Worm (Caenorhabditis elegans) whole organism, L4 larva: ENCODE measurements around the gene nhr-141.

Experiments used
- D1046.2 ChIP-seq: fragments of 200-800 bp; sonication (Bioruptor generic); IDR thresholded peaks from 2 replicates; pipeline ENCODE4 v1.3.6; 2022; ENCODE audit warnings: missing genetic modification characterization, missing compliant biosample characterization
- F37D6.2 ChIP-seq: sonication (generic microtip); optimal IDR thresholded peaks from 2 replicates; lab custom pipeline; 2016; ENCODE audit warnings: mild to moderate bottlenecking, missing genetic modification characterization, missing compliant biosample characterization
- F49E8.2 ChIP-seq: sonication (generic microtip); optimal IDR thresholded peaks from 2 replicates; lab custom pipeline; 2016; ENCODE audit warnings: missing compliant biosample characterization, mild to moderate bottlenecking, missing genetic modification characterization, borderline replicate concordance
- aha-1 ChIP-seq: fragments of 150-350 bp; peaks from one replicate; lab custom pipeline; 2014; ENCODE audit warnings: missing biosample characterization, missing genetic modification characterization
- arid-1 ChIP-seq: fragments of 200-800 bp; sonication (Bioruptor generic); conservative IDR thresholded peaks from 2 replicates; pipeline ENCODE4 v1.3.6; 2022; ENCODE audit warnings: missing genetic modification reagents, missing genetic modification characterization, missing compliant biosample characterization
- ceh-20 ChIP-seq: fragments of 200-800 bp; sonication (Bioruptor generic); IDR thresholded peaks from 2 replicates; pipeline ENCODE4 v1.3.6; 2022; ENCODE audit warnings: missing genetic modification reagents, missing genetic modification characterization, missing compliant biosample characterization
- ceh-82 ChIP-seq: sonication (generic microtip); optimal IDR thresholded peaks from 2 replicates; lab custom pipeline; 2017; ENCODE audit warnings: missing biosample characterization, missing genetic modification characterization
- ctbp-1 ChIP-seq: fragments of 200-800 bp; sonication (Bioruptor generic); IDR thresholded peaks from 2 replicates; pipeline ENCODE4 v1.3.6; 2022; ENCODE audit warnings: missing genetic modification reagents, missing genetic modification characterization, missing compliant biosample characterization
- daf-12 ChIP-seq: fragments of 150-350 bp; optimal IDR thresholded peaks from 2 replicates; lab custom pipeline; 2014; ENCODE audit warnings: missing biosample characterization, missing genetic modification reagents, missing genetic modification characterization
- daf-16 ChIP-seq, 3 experiments: sonication (generic microtip); optimal IDR thresholded peaks; 2 replicates each; lab custom pipeline; 2016 to 2017; ENCODE audit warnings: missing genetic modification characterization in 3 of 3, missing genetic modification reagents in 3 of 3, mild to moderate bottlenecking in 2 of 3, missing compliant biosample characterization in 2 of 3, missing biosample characterization in 1 of 3, moderate library complexity in 1 of 3
- daf-19 ChIP-seq: fragments of 200-800 bp; sonication (Bioruptor generic); conservative IDR thresholded peaks from 2 replicates; pipeline ENCODE4 v1.3.6; 2022; ENCODE audit warnings: missing genetic modification characterization, missing compliant biosample characterization
- daf-8 ChIP-seq: fragments of 200-800 bp; sonication (Bioruptor generic); IDR thresholded peaks from 2 replicates; pipeline ENCODE4 v1.3.6; 2022; ENCODE audit warnings: missing genetic modification characterization, missing compliant biosample characterization
- duxl-1 ChIP-seq: sonication (generic microtip); optimal IDR thresholded peaks from 2 replicates; lab custom pipeline; 2016; ENCODE audit warnings: mild to moderate bottlenecking, missing genetic modification characterization, moderate library complexity, missing compliant biosample characterization; ENCODE audit not compliant: poor library complexity
- egl-43 ChIP-seq: fragments of 200-800 bp; sonication (Bioruptor generic); IDR thresholded peaks from 2 replicates; pipeline ENCODE4 v1.3.6; 2022; ENCODE audit warnings: missing genetic modification reagents, missing genetic modification characterization, missing compliant biosample characterization
- fkh-10 ChIP-seq: fragments of 150-350 bp; optimal IDR thresholded peaks from 2 replicates; lab custom pipeline; 2014; ENCODE audit warnings: missing biosample characterization, missing genetic modification reagents, missing genetic modification characterization
- fos-1 ChIP-seq: fragments of 150-350 bp; optimal IDR thresholded peaks from 2 replicates; lab custom pipeline; 2014; ENCODE audit warnings: missing biosample characterization, missing genetic modification characterization
- hif-1 ChIP-seq, 2 experiments: sonication (generic microtip); optimal IDR thresholded peaks; 2 replicates each; lab custom pipeline; 2016 to 2017; ENCODE audit warnings: missing compliant biosample characterization in 2 of 2, missing genetic modification characterization in 2 of 2, missing genetic modification reagents in 2 of 2, missing genotype in 2 of 2, mild to moderate bottlenecking in 1 of 2
- hlh-11 ChIP-seq: fragments of 200-800 bp; sonication (Bioruptor generic); optimal IDR thresholded peaks from 2 replicates; lab custom pipeline; 2018; ENCODE audit warnings: mild to moderate bottlenecking, missing genetic modification characterization, missing compliant biosample characterization
- hlh-30 ChIP-seq: sonication (generic microtip); optimal IDR thresholded peaks from 2 replicates; lab custom pipeline; 2017; ENCODE audit warnings: antibody characterized with exemption, mild to moderate bottlenecking, missing genetic modification characterization, missing compliant biosample characterization; ENCODE audit not compliant: insufficient read depth
- hmg-1.1 ChIP-seq: fragments of 200-800 bp; sonication (Bioruptor generic); IDR thresholded peaks from 2 replicates; pipeline ENCODE4 v1.3.6; 2022; ENCODE audit warnings: missing genetic modification reagents, missing genetic modification characterization, missing compliant biosample characterization
- lin-1 ChIP-seq: fragments of 200-800 bp; sonication (Bioruptor generic); IDR thresholded peaks from 2 replicates; pipeline ENCODE4 v1.3.6; 2022; ENCODE audit warnings: missing genetic modification reagents, missing genetic modification characterization, missing compliant biosample characterization
- lin-15B ChIP-seq: fragments of 150-350 bp; sonication (generic microtip); optimal IDR thresholded peaks from 3 replicates; lab custom pipeline; 2014; ENCODE audit warnings: missing biosample characterization, missing genetic modification characterization
- lin-38 ChIP-seq: fragments of 200-800 bp; sonication (Bioruptor generic); IDR thresholded peaks from 2 replicates; pipeline ENCODE4 v1.3.6; 2022; ENCODE audit warnings: missing genetic modification reagents, missing genetic modification characterization, missing compliant biosample characterization
- lsy-2 ChIP-seq, 2 experiments: fragments of 150-350 bp in 1 of 2; sonication (generic microtip) in 1 of 2; optimal IDR thresholded peaks; 2 replicates each; lab custom pipeline; 2014 to 2017; ENCODE audit warnings: missing biosample characterization in 2 of 2, missing genetic modification characterization in 2 of 2
- madf-5 ChIP-seq, 2 experiments: fragments of 200-800 bp; sonication (Bioruptor generic); IDR thresholded peaks; 2 replicates each; pipeline ENCODE4 v1.3.6; 2022; ENCODE audit warnings: missing compliant biosample characterization in 2 of 2, missing genetic modification characterization in 2 of 2
- mdl-1 ChIP-seq, 2 experiments: fragments of 150-350 bp in 1 of 2; sonication (generic microtip) in 1 of 2; optimal IDR thresholded peaks; 2 replicates each; lab custom pipeline; 2014 to 2017; ENCODE audit warnings: missing biosample characterization in 2 of 2, missing genetic modification characterization in 2 of 2
- mes-2 ChIP-seq: sonication (generic microtip); optimal IDR thresholded peaks from 2 replicates; lab custom pipeline; 2016; ENCODE audit warnings: missing genotype, mild to moderate bottlenecking, missing genetic modification characterization, missing compliant biosample characterization; ENCODE audit not compliant: poor library complexity, severe bottlenecking
- mxl-3 ChIP-seq: fragments of 200-800 bp; sonication (Bioruptor generic); optimal IDR thresholded peaks from 2 replicates; lab custom pipeline; 2018; ENCODE audit warnings: mild to moderate bottlenecking, missing genetic modification characterization, missing compliant biosample characterization
- nhr-10 ChIP-seq: fragments of 150-350 bp; optimal IDR thresholded peaks from 2 replicates; lab custom pipeline; 2014; ENCODE audit warnings: missing biosample characterization, missing genetic modification characterization
- nhr-102 ChIP-seq: sonication (generic microtip); optimal IDR thresholded peaks from 2 replicates; lab custom pipeline; 2016; ENCODE audit warnings: mild to moderate bottlenecking, missing genetic modification characterization, moderate library complexity, missing compliant biosample characterization
- nhr-237 ChIP-seq: sonication (generic microtip); optimal IDR thresholded peaks from 2 replicates; lab custom pipeline; 2017; ENCODE audit warnings: missing biosample characterization, missing genetic modification characterization
- nhr-48 ChIP-seq: sonication (generic microtip); optimal IDR thresholded peaks from 2 replicates; lab custom pipeline; 2016; ENCODE audit warnings: mild to moderate bottlenecking, missing genetic modification characterization, missing compliant biosample characterization
- nhr-6 ChIP-seq: fragments of 150-350 bp; optimal IDR thresholded peaks from 2 replicates; lab custom pipeline; 2014; ENCODE audit warnings: missing biosample characterization, missing genetic modification characterization
- nhr-77 ChIP-seq: fragments of 150-350 bp; optimal IDR thresholded peaks from 2 replicates; lab custom pipeline; 2014; ENCODE audit warnings: missing biosample characterization, missing genetic modification characterization
- php-3 ChIP-seq: fragments of 200-800 bp; sonication (Bioruptor generic); IDR thresholded peaks from 2 replicates; pipeline ENCODE4 v1.3.6; 2022; ENCODE audit warnings: missing genetic modification reagents, missing genetic modification characterization, missing compliant biosample characterization
- pqm-1 ChIP-seq: sonication (generic microtip); optimal IDR thresholded peaks from 2 replicates; lab custom pipeline; 2017; ENCODE audit warnings: missing biosample characterization, missing genetic modification characterization
- rbr-2 ChIP-seq: sonication (generic microtip); optimal IDR thresholded peaks from 2 replicates; lab custom pipeline; 2016; ENCODE audit warnings: missing genotype, missing genetic modification characterization, missing compliant biosample characterization
- saeg-2 ChIP-seq: fragments of 200-800 bp; sonication (Bioruptor generic); IDR thresholded peaks from 2 replicates; pipeline ENCODE4 v1.3.6; 2022; ENCODE audit warnings: missing genetic modification reagents, missing genetic modification characterization, missing compliant biosample characterization
- set-16 ChIP-seq: fragments of 200-800 bp; sonication (Bioruptor generic); IDR thresholded peaks from 2 replicates; pipeline ENCODE4 v1.3.6; 2022; ENCODE audit warnings: missing genetic modification reagents, missing genetic modification characterization, missing compliant biosample characterization
- snpc-1.2 ChIP-seq: fragments of 200-800 bp; sonication (Bioruptor generic); IDR thresholded peaks from 2 replicates; pipeline ENCODE4 v1.3.6; 2022; ENCODE audit warnings: missing genetic modification reagents, missing genetic modification characterization, missing compliant biosample characterization
- snpc-4 ChIP-seq: fragments of 150-350 bp; optimal IDR thresholded peaks from 2 replicates; lab custom pipeline; 2014; ENCODE audit warnings: missing biosample characterization, missing genetic modification characterization
- tra-1 ChIP-seq: fragments of 200-800 bp; sonication (Bioruptor generic); IDR thresholded peaks from 2 replicates; pipeline ENCODE4 v1.3.6; 2022; ENCODE audit warnings: missing genetic modification reagents, missing genetic modification characterization, missing compliant biosample characterization
- unc-62 ChIP-seq, 3 experiments: fragments of 150-350 bp in 1 of 3; sonication (generic microtip); optimal IDR thresholded peaks in 2 of 3; peaks in 1 of 3; 1 replicate in 1 of 3; 2 replicates in 2 of 3; lab custom pipeline; 2014 to 2017; ENCODE audit warnings: missing biosample characterization in 3 of 3, missing genetic modification characterization in 3 of 3, missing genetic modification reagents in 3 of 3, missing genotype in 1 of 3
- vab-7 ChIP-seq: fragments of 200-800 bp; sonication (Bioruptor generic); IDR thresholded peaks from 2 replicates; pipeline ENCODE4 v1.3.6; 2022; ENCODE audit warnings: missing genetic modification reagents, missing genetic modification characterization, missing compliant biosample characterization
- zfp-2 ChIP-seq: sonication (generic microtip); optimal IDR thresholded peaks from 2 replicates; lab custom pipeline; 2016; ENCODE audit warnings: mild to moderate bottlenecking, missing genetic modification characterization, missing compliant biosample characterization
- zip-11 ChIP-seq: fragments of 200-800 bp; sonication (Bioruptor generic); IDR thresholded peaks from 2 replicates; pipeline ENCODE4 v1.3.6; 2022; ENCODE audit warnings: missing genetic modification characterization, missing compliant biosample characterization
- ztf-11 ChIP-seq: fragments of 150-350 bp; optimal IDR thresholded peaks from 2 replicates; lab custom pipeline; 2014; ENCODE audit warnings: missing biosample characterization, missing genetic modification characterization

The nhr-141 gene

ce11 chrV:7437538-7437937 lies 6.9 kb upstream of the nhr-141 start, which contains the start of gene F25E5.9:
Gene F25E5.9 (minus strand): TSS chrV:7437919.
- TF ChIP-seq ztf-11 (tag; lab: Kevin White, UChicago) (no peak), daf-12 (tag; lab: Kevin White, UChicago) (no peak), duxl-1 (tag; lab: Kevin White, UChicago) (peak; percentile 48), D1046.2 (0 out of 2 replicates have a peak, but pooled peaks have one; percentile 40), lsy-2 (tag; optimal IDR thresholded peaks at IDR 0.05; lab: Kevin White, UChicago) (peak in 1 of 2 experiments; percentile 16), nhr-10 (tag; lab: Kevin White, UChicago) (no peak), nhr-48 (tag; lab: Kevin White, UChicago) (no peak), arid-1 (no peak), nhr-237 (tag; lab: Kevin White, UChicago) (no peak), egl-43 (GFP tag; lab: Robert Waterston, UW) (peak; percentile 72; the same call in 1 of the 2 replicates), F37D6.2 (tag; lab: Kevin White, UChicago) (no peak), rbr-2 (tag; lab: Kevin White, UChicago) (peak; percentile 28), fkh-10 (GFP tag; lab: Kevin White, UChicago) (peak; percentile 29), hlh-11 (tag; lab: Kevin White, UChicago) (peak; percentile 7), mxl-3 (peak; percentile 16), mes-2 (tag; lab: Kevin White, UChicago) (peak; percentile 23), hmg-1.1 (GFP tag; lab: Robert Waterston, UW) (peak; percentile 67), mdl-1 (tag; optimal IDR thresholded peaks at IDR 0.05; lab: Kevin White, UChicago) (peak in 1 of 2 experiments; percentile 22), ctbp-1 (GFP tag; lab: Robert Waterston, UW) (peak; percentile 61), nhr-77 (no peak), ceh-82 (tag; lab: Kevin White, UChicago) (no peak), php-3 (no peak), hlh-30 (tag; lab: Kevin White, UChicago) (peak; percentile 20), daf-8 (GFP tag; lab: Robert Waterston, UW) (no peak), vab-7 (GFP tag; lab: Robert Waterston, UW) (0 out of 2 replicates have a peak, but pooled peaks have one; percentile 6), nhr-6 (peak; percentile 2), set-16 (GFP tag; lab: Robert Waterston, UW) (0 out of 2 replicates have a peak, but pooled peaks have one; percentile 12), fos-1 (no peak), snpc-4 (no peak), lin-38 (GFP tag; lab: Robert Waterston, UW) (no peak), zip-11 (GFP tag; lab: Robert Waterston, UW) (no peak), snpc-1.2 (GFP tag; lab: Robert Waterston, UW) (no peak), aha-1 (tag; lab: Kevin White, UChicago) (no peak), hif-1 (tag; optimal IDR thresholded peaks at IDR 0.05; lab: Kevin White, UChicago) (peak in 1 of 2 experiments; percentile 3), tra-1 (GFP tag; lab: Robert Waterston, UW) (0 out of 2 replicates have a peak, but pooled peaks have one; percentile 11), F49E8.2 (tag; lab: Kevin White, UChicago) (no peak), daf-19 (GFP tag; lab: Robert Waterston, UW) (no peak), saeg-2 (GFP tag; lab: Robert Waterston, UW) (0 out of 2 replicates have a peak, but pooled peaks have one; percentile 34), unc-62 (GFP tag; optimal IDR thresholded peaks at IDR 0.05 in 1 of 2; lab: Kevin White, UChicago) (peak in 1 of 2 experiments; percentile 33), unc-62 (tag; optimal IDR thresholded peaks at IDR 0.05; lab: Kevin White, UChicago) (no peak), lin-1 (GFP tag; lab: Robert Waterston, UW) (no peak)

ce11 chrV:7437985-7438384 lies 6.5 kb upstream of the nhr-141 start, which contains the start of gene F25E5.16:
Gene F25E5.16 (plus strand): TSS chrV:7438285.
- TF ChIP-seq hmg-1.1 (GFP tag; lab: Robert Waterston, UW) (no peak), ceh-82 (tag; lab: Kevin White, UChicago) (no peak), tra-1 (GFP tag; lab: Robert Waterston, UW) (no peak), fkh-10 (GFP tag; lab: Kevin White, UChicago) (no peak), hlh-30 (tag; lab: Kevin White, UChicago) (no peak), ceh-20 (GFP tag; lab: Robert Waterston, UW) (no peak), nhr-10 (tag; lab: Kevin White, UChicago) (no peak), nhr-102 (tag; lab: Kevin White, UChicago) (no peak), pqm-1 (tag; lab: Kevin White, UChicago) (no peak), madf-5 (GFP tag; IDR thresholded peaks at IDR 0.05; lab: Robert Waterston, UW) (no peak), lin-15B (tag; lab: Kevin White, UChicago) (no peak), zfp-2 (tag; lab: Kevin White, UChicago) (no peak), daf-16 (GFP tag; optimal IDR thresholded peaks at IDR 0.05; lab: Kevin White, UChicago) (no peak), daf-16 (tag; optimal IDR thresholded peaks at IDR 0.05; lab: Kevin White, UChicago) (no peak)
